Fruit fly (Drosophila melanogaster): ENCODE results near the gene CG10996.
A peak's percentile ranks its signal among the peaks of the same experiment; 100 is the strongest.

CG10996 gene

dm6 chrX:13838892-13839291 lies 41.5 kb upstream of the CG10996 start (continued):
- peak; percentile 20 for TF ChIP-seq fkh (GFP tag; optimal IDR thresholded peaks at IDR 0.05)
- TF ChIP-seq Met (GFP tag; optimal IDR thresholded peaks at IDR 0.05), result peak; percentile 92
- TF ChIP-seq CG16779 (tag; optimal IDR thresholded peaks at IDR 0.05), result peak; percentile 73
- peak; percentile 90 for TF ChIP-seq CG34406 (GFP tag; optimal IDR thresholded peaks at IDR 0.05)
- peak; percentile 66 for TF ChIP-seq fd85E (GFP tag; optimal IDR thresholded peaks at IDR 0.05)
- TF ChIP-seq eg (GFP tag; IDR thresholded peaks at IDR 0.05), result peak; percentile 96
- TF ChIP-seq CG6792 (GFP tag; optimal IDR thresholded peaks at IDR 0.05), result peak; percentile 89
- TF ChIP-seq spab (GFP tag; optimal IDR thresholded peaks at IDR 0.05), result peak; percentile 76
- TF ChIP-seq CG8632 (GFP tag; optimal IDR thresholded peaks at IDR 0.05), result peak; percentile 84
- TF ChIP-seq OdsH (GFP tag; optimal IDR thresholded peaks at IDR 0.05), result peak; percentile 90
- TF ChIP-seq CG9139 (GFP tag; optimal IDR thresholded peaks at IDR 0.05), result peak; percentile 77
- TF ChIP-seq CG7368 (GFP tag; optimal IDR thresholded peaks at IDR 0.05), result peak; percentile 76
- TF ChIP-seq CG11902 (GFP tag; optimal IDR thresholded peaks at IDR 0.05), result peak; percentile 79
- TF ChIP-seq CG8119 (GFP tag; IDR thresholded peaks at IDR 0.05), result peak; percentile 96
- TF ChIP-seq Lpt (GFP tag; optimal IDR thresholded peaks at IDR 0.05), result peak; percentile 95
- TF ChIP-seq ss (GFP tag; optimal IDR thresholded peaks at IDR 0.05), result peak; percentile 63 to 85
- TF ChIP-seq CG31627 (GFP tag; optimal IDR thresholded peaks at IDR 0.05), result peak; percentile 90
- TF ChIP-seq net (GFP tag; optimal IDR thresholded peaks at IDR 0.05), result peak; percentile 93
- peak; percentile 90 for TF ChIP-seq CG4318 (GFP tag; optimal IDR thresholded peaks at IDR 0.05)
- peak; percentile 85 for TF ChIP-seq CG11294 (GFP tag; IDR thresholded peaks at IDR 0.05)
- TF ChIP-seq svp (GFP tag), result peak; percentile 92

- TF ChIP-seq Hr4 (GFP tag; optimal IDR thresholded peaks at IDR 0.05) (no peak), salr (GFP tag; optimal IDR thresholded peaks at IDR 0.05) (no peak), CG6808 (GFP tag; optimal IDR thresholded peaks at IDR 0.05) (no peak), CG15336 (GFP tag; IDR thresholded peaks at IDR 0.05) (peak; percentile 64; the same call in 1 of the 2 replicates), CG34406 (GFP tag; optimal IDR thresholded peaks at IDR 0.05) (peak; percentile 25), eg (GFP tag; IDR thresholded peaks at IDR 0.05) (peak; percentile 81), Eip78C (GFP tag) (peak; percentile 48), Ets96B (tag; optimal IDR thresholded peaks at IDR 0.05) (peak; percentile 34), fkh (GFP tag; optimal IDR thresholded peaks at IDR 0.05) (no peak), CG4318 (GFP tag; optimal IDR thresholded peaks at IDR 0.05) (peak; percentile 46), OdsH (GFP tag; optimal IDR thresholded peaks at IDR 0.05) (peak; percentile 26), CG3032 (tag; optimal IDR thresholded peaks at IDR 0.05) (peak; percentile 46), CG6276 (GFP tag; optimal IDR thresholded peaks at IDR 0.05) (peak; percentile 52), CG32006 (GFP tag; optimal IDR thresholded peaks at IDR 0.05) (peak; percentile 75), Gug (GFP tag; IDR thresholded peaks at IDR 0.05) (no peak), CG8632 (GFP tag; optimal IDR thresholded peaks at IDR 0.05) (peak; percentile 16), CG6163 (GFP tag; IDR thresholded peaks at IDR 0.05) (peak; percentile 61; the same call in 2 of the 3 replicates), cyc (GFP tag; optimal IDR thresholded peaks at IDR 0.05) (no peak), ss (GFP tag; optimal IDR thresholded peaks at IDR 0.05) (peak in 1 of 2 experiments; percentile 2), CG8119 (GFP tag; IDR thresholded peaks at IDR 0.05) (peak; percentile 71), dsx (GFP tag; optimal IDR thresholded peaks at IDR 0.05; ENCODE audit: poor library complexity, severe bottlenecking) (peak; percentile 61)
Measured at dm6 chrX:13838255-13838654, 40.8 kb upstream of the CG10996 start.

dm6 chrX:13830029-13830428 lies 32.6 kb upstream of the CG10996 start, which contains the start of gene jub:
Gene jub, minus strand, starts transcription at chrX:13830317.
- TF ChIP-seq Eip78C (GFP tag) (peak; percentile 57), salr (GFP tag; optimal IDR thresholded peaks at IDR 0.05) (no peak), Ets21C (GFP tag; optimal IDR thresholded peaks at IDR 0.05) (no peak), CG8119 (GFP tag; IDR thresholded peaks at IDR 0.05) (no peak), CG32006 (GFP tag; optimal IDR thresholded peaks at IDR 0.05) (no peak), Sox14 (GFP tag; optimal IDR thresholded peaks at IDR 0.05) (peak; percentile 84), esn (GFP tag; optimal IDR thresholded peaks at IDR 0.05) (peak; percentile 13), dsx (GFP tag; optimal IDR thresholded peaks at IDR 0.05; ENCODE audit: poor library complexity, severe bottlenecking) (peak; percentile 19)
